Fruit fly (Drosophila melanogaster) whole organism, embryonic: ENCODE results near the gene TfIIA-S.

Source experiments
- Bteb2 ChIP-seq: fragments of 200-800 bp; sonication (Bioruptor generic); optimal IDR thresholded peaks from 2 replicates; lab custom pipeline; 2016; ENCODE audit warnings: missing biosample characterization, missing genetic modification characterization
- CG13424 ChIP-seq: fragments of 200-800 bp; sonication (Bioruptor generic); optimal IDR thresholded peaks from 2 replicates; lab custom pipeline; 2019; ENCODE audit warnings: missing biosample characterization, mild to moderate bottlenecking, missing genetic modification characterization, moderate library complexity
- CG15514 ChIP-seq: fragments of 200-800 bp; sonication (Bioruptor generic); optimal IDR thresholded peaks from 3 replicates; lab custom pipeline; 2017; ENCODE audit warnings: missing biosample characterization, missing genetic modification characterization, mild to moderate bottlenecking, moderate library complexity, missing genetic modification reagents
- CG15601 ChIP-seq: fragments of 200-800 bp; sonication (Bioruptor generic); optimal IDR thresholded peaks from 3 replicates; lab custom pipeline; 2019; ENCODE audit warnings: missing biosample characterization, mild to moderate bottlenecking, missing genetic modification characterization, moderate library complexity
- CG1603 ChIP-seq: fragments of 200-800 bp; sonication (Bioruptor generic); optimal IDR thresholded peaks from 2 replicates; lab custom pipeline; 2019; ENCODE audit warnings: missing biosample characterization, mild to moderate bottlenecking, missing genetic modification characterization, moderate library complexity
- CG16813 ChIP-seq: fragments of 200-800 bp; sonication (Bioruptor generic); IDR thresholded peaks from 3 replicates; pipeline ENCODE4 v1.3.6; 2022; ENCODE audit warnings: missing biosample characterization, missing genetic modification characterization; ENCODE audit not compliant: partially characterized antibody
- CG17186 ChIP-seq: fragments of 200-800 bp; sonication (Bioruptor generic); optimal IDR thresholded peaks from 3 replicates; lab custom pipeline; 2017; ENCODE audit warnings: missing biosample characterization, missing genetic modification reagents, missing genetic modification characterization
- CG17829 ChIP-seq: fragments of 200-800 bp; optimal IDR thresholded peaks from 2 replicates; lab custom pipeline; 2019; ENCODE audit warnings: missing biosample characterization, mild to moderate bottlenecking, missing genetic modification characterization, moderate library complexity
- CG18262 ChIP-seq: fragments of 200-800 bp; optimal IDR thresholded peaks from 3 replicates; lab custom pipeline; 2019; ENCODE audit warnings: missing biosample characterization, mild to moderate bottlenecking, missing genetic modification characterization, moderate library complexity
- CG18764 ChIP-seq: fragments of 200-800 bp; sonication (Bioruptor generic); optimal IDR thresholded peaks from 3 replicates; lab custom pipeline; 2016; ENCODE audit warnings: missing biosample characterization, missing genetic modification characterization
- CG2116 ChIP-seq: fragments of 200-800 bp; sonication (Bioruptor generic); optimal IDR thresholded peaks from 3 replicates; lab custom pipeline; 2018; ENCODE audit warnings: missing biosample characterization, mild to moderate bottlenecking, missing genetic modification characterization
- CG2120 ChIP-seq: fragments of 200-800 bp; sonication (Bioruptor generic); optimal IDR thresholded peaks from 3 replicates; lab custom pipeline; 2016; ENCODE audit warnings: missing biosample characterization, missing genetic modification characterization
- CG2129 ChIP-seq: fragments of 200-800 bp; sonication (Bioruptor generic); IDR thresholded peaks from 2 replicates; pipeline ENCODE4 v1.3.6; 2022; ENCODE audit warnings: missing biosample characterization, missing genetic modification characterization; ENCODE audit not compliant: partially characterized antibody
- CG30403 ChIP-seq: fragments of 200-800 bp; sonication (Bioruptor generic); optimal IDR thresholded peaks from 3 replicates; lab custom pipeline; 2016; ENCODE audit warnings: missing biosample characterization, missing genetic modification characterization
- CG33213 ChIP-seq: fragments of 200-800 bp; sonication (Bioruptor generic); optimal IDR thresholded peaks from 3 replicates; lab custom pipeline; 2016; ENCODE audit warnings: missing biosample characterization, missing genetic modification characterization
- CG34422 ChIP-seq: fragments of 200-800 bp; sonication (Bioruptor generic); IDR thresholded peaks from 3 replicates; pipeline ENCODE4 v1.3.6; 2022; ENCODE audit warnings: missing biosample characterization, missing genetic modification characterization
- CG4820 ChIP-seq: fragments of 200-800 bp; sonication (Bioruptor generic); optimal IDR thresholded peaks from 3 replicates; lab custom pipeline; 2016; ENCODE audit warnings: missing biosample characterization, missing genetic modification characterization
- CG6683 ChIP-seq: fragments of 200-800 bp; sonication (Bioruptor generic); optimal IDR thresholded peaks from 2 replicates; lab custom pipeline; 2017; ENCODE audit warnings: missing biosample characterization, mild to moderate bottlenecking, missing genetic modification characterization, missing genetic modification reagents
- CG7556 ChIP-seq: fragments of 200-800 bp; sonication (Bioruptor generic); optimal IDR thresholded peaks from 2 replicates; lab custom pipeline; 2017; ENCODE audit warnings: missing biosample characterization, mild to moderate bottlenecking, missing genetic modification characterization
- CG7786 ChIP-seq: fragments of 200-800 bp; sonication (Bioruptor generic); optimal IDR thresholded peaks from 2 replicates; lab custom pipeline; 2016; ENCODE audit warnings: missing biosample characterization, missing genetic modification characterization
- Camta ChIP-seq: fragments of 200-800 bp; sonication (Bioruptor generic); optimal IDR thresholded peaks from 2 replicates; lab custom pipeline; 2016; ENCODE audit warnings: missing biosample characterization, missing genetic modification characterization
- D19A ChIP-seq: fragments of 200-800 bp; optimal IDR thresholded peaks from 3 replicates; lab custom pipeline; 2019; ENCODE audit warnings: missing biosample characterization, mild to moderate bottlenecking, missing genetic modification characterization, moderate library complexity
- Dp ChIP-seq: fragments of 200-800 bp; sonication (Bioruptor generic); optimal IDR thresholded peaks from 2 replicates; lab custom pipeline; 2018; ENCODE audit warnings: missing biosample characterization, mild to moderate bottlenecking, missing genetic modification characterization, moderate library complexity
- HLH54F ChIP-seq: fragments of 200-800 bp; sonication (Bioruptor generic); optimal IDR thresholded peaks from 3 replicates; lab custom pipeline; 2016; ENCODE audit warnings: missing biosample characterization, missing genetic modification characterization
- HmgD ChIP-seq: fragments of 200-800 bp; sonication (Bioruptor generic); optimal IDR thresholded peaks from 3 replicates; lab custom pipeline; 2016; ENCODE audit warnings: missing biosample characterization, missing genetic modification characterization
- Hsf ChIP-seq: fragments of 200-800 bp; sonication (Bioruptor generic); optimal IDR thresholded peaks from 3 replicates; lab custom pipeline; 2016; ENCODE audit warnings: missing biosample characterization, missing genetic modification characterization
- MESR4 ChIP-seq: fragments of 200-800 bp; sonication (Bioruptor generic); optimal IDR thresholded peaks from 2 replicates; lab custom pipeline; 2018; ENCODE audit warnings: missing biosample characterization, mild to moderate bottlenecking, missing genetic modification characterization, moderate library complexity
- Mad ChIP-seq: fragments of 200-800 bp; sonication (Bioruptor generic); optimal IDR thresholded peaks from 2 replicates; lab custom pipeline; 2016; ENCODE audit warnings: missing biosample characterization, missing genetic modification characterization
- Max ChIP-seq: fragments of 200-800 bp; sonication (Bioruptor generic); optimal IDR thresholded peaks from 2 replicates; lab custom pipeline; 2016; ENCODE audit warnings: missing biosample characterization, mild to moderate bottlenecking, missing genetic modification characterization
- Med ChIP-seq: fragments of 200-800 bp; sonication (Bioruptor generic); peaks from one replicate; lab custom pipeline; 2016; ENCODE audit warnings: missing biosample characterization, missing genetic modification characterization, mild to moderate bottlenecking, inconsistent platforms, moderate library complexity
- Myb ChIP-seq: fragments of 200-800 bp; sonication (Bioruptor generic); optimal IDR thresholded peaks from 2 replicates; lab custom pipeline; 2016; ENCODE audit warnings: missing biosample characterization, missing genetic modification characterization
- Nf-YC ChIP-seq: fragments of 200-800 bp; optimal IDR thresholded peaks from 3 replicates; lab custom pipeline; 2019; ENCODE audit warnings: missing biosample characterization, mild to moderate bottlenecking, missing genetic modification characterization, moderate library complexity
- PHDP ChIP-seq: fragments of 200-800 bp; sonication (Bioruptor generic); optimal IDR thresholded peaks from 3 replicates; lab custom pipeline; 2018; ENCODE audit warnings: missing biosample characterization, mild to moderate bottlenecking, missing genetic modification characterization, moderate library complexity
- Sry-δ ChIP-seq: fragments of 200-800 bp; sonication (Bioruptor generic); optimal IDR thresholded peaks from 2 replicates; lab custom pipeline; 2016; ENCODE audit warnings: missing biosample characterization, missing genetic modification characterization
- YL-1 ChIP-seq: fragments of 200-800 bp; sonication (Bioruptor generic); optimal IDR thresholded peaks from 3 replicates; lab custom pipeline; 2017; ENCODE audit warnings: missing biosample characterization, mild to moderate bottlenecking, missing genetic modification characterization
- bab2 ChIP-seq: fragments of 200-800 bp; sonication (Bioruptor generic); optimal IDR thresholded peaks from 2 replicates; lab custom pipeline; 2016; ENCODE audit warnings: missing biosample characterization, missing genetic modification characterization
- br ChIP-seq: fragments of >200 bp; optimal IDR thresholded peaks from 2 replicates; lab custom pipeline; 2017
- bsh ChIP-seq, 2 experiments: fragments of 200-800 bp; sonication (Bioruptor generic); optimal IDR thresholded peaks; 2 replicates each; lab custom pipeline; 2017 to 2018; ENCODE audit warnings: mild to moderate bottlenecking in 2 of 2, missing biosample characterization in 2 of 2, missing genetic modification characterization in 2 of 2, moderate library complexity in 1 of 2
- chinmo ChIP-seq: fragments of 200-800 bp; sonication (Bioruptor generic); IDR thresholded peaks from 4 replicates; pipeline ENCODE4 v1.3.6; 2022; ENCODE audit warnings: missing biosample characterization, missing genetic modification characterization; ENCODE audit not compliant: partially characterized antibody
- exex ChIP-seq: fragments of 200-800 bp; sonication (Bioruptor generic); optimal IDR thresholded peaks from 4 replicates; lab custom pipeline; 2018; ENCODE audit warnings: missing biosample characterization, mild to moderate bottlenecking, missing genetic modification characterization, moderate library complexity
- gcm ChIP-seq: fragments of 200-800 bp; sonication (Bioruptor generic); optimal IDR thresholded peaks from 2 replicates; lab custom pipeline; 2019; ENCODE audit warnings: missing biosample characterization, mild to moderate bottlenecking, missing genetic modification characterization, moderate library complexity
- gem ChIP-seq: fragments of 200-800 bp; sonication (Bioruptor generic); optimal IDR thresholded peaks from 2 replicates; lab custom pipeline; 2019; ENCODE audit warnings: missing biosample characterization, mild to moderate bottlenecking, missing genetic modification characterization, moderate library complexity
- inv ChIP-seq: fragments of 200-800 bp; sonication (Bioruptor generic); IDR thresholded peaks from 2 replicates; pipeline ENCODE4 v1.3.6; 2022; ENCODE audit warnings: missing biosample characterization, missing genetic modification characterization; ENCODE audit not compliant: partially characterized antibody
- lilli ChIP-seq: fragments of 200-800 bp; sonication (Bioruptor generic); optimal IDR thresholded peaks from 3 replicates; lab custom pipeline; 2016; ENCODE audit warnings: missing biosample characterization, missing genetic modification characterization
- nerfin-1 ChIP-seq: fragments of 200-800 bp; sonication (Bioruptor generic); optimal IDR thresholded peaks from 3 replicates; lab custom pipeline; 2019; ENCODE audit warnings: missing biosample characterization, mild to moderate bottlenecking, missing genetic modification characterization, moderate library complexity
- nmo ChIP-seq: fragments of 200-800 bp; sonication (Bioruptor generic); optimal IDR thresholded peaks from 2 replicates; lab custom pipeline; 2018; ENCODE audit warnings: missing biosample characterization, mild to moderate bottlenecking, missing genetic modification characterization, moderate library complexity
- sd ChIP-seq: fragments of 200-800 bp; sonication (Bioruptor generic); optimal IDR thresholded peaks from 3 replicates; lab custom pipeline; 2018; ENCODE audit warnings: missing biosample characterization, mild to moderate bottlenecking, missing genetic modification characterization, moderate library complexity
- sug ChIP-seq: fragments of 200-800 bp; optimal IDR thresholded peaks from 2 replicates; lab custom pipeline; 2019; ENCODE audit warnings: missing biosample characterization, mild to moderate bottlenecking, missing genetic modification characterization, moderate library complexity
- tx ChIP-seq: fragments of 200-800 bp; sonication (Bioruptor generic); optimal IDR thresholded peaks from 2 replicates; lab custom pipeline; 2016; ENCODE audit warnings: missing biosample characterization, missing genetic modification characterization

The TfIIA-S gene

DNA sequence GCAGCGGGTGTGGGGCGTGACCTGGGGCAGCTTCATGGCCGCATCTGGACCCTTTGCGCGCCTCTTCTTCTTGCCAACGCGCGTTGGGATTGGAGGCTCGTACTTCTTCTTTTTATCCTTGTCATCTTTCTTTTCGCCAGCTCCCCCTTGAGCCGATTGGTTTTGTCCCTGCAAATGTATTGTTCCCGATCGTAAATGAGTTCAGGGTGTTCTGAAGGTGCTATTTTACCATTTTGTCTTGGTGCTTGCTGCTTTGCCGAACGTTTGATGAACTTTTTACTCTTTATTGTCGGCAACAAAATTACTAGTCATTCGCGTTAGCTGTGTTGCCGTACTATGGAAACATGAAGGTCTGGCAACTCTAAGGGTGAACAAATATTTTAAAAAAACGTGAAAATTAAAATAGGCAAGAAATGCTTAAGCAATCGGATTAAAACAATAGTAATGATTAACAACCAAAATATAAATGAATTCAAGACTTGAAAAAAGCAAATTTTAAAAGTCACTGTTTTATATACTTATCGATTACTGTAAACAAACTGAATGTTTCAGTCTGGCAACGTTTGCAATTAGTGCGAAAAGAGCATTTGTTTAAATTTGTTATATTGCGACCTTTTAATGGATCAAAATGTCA is 40.4 kb upstream of the TfIIA-S start, which contains the start of the genes Rpt2 and CG13599 (continued):
- TF ChIP-seq PHDP (tag; lab: Kevin White, UChicago): peak; percentile 15
- TF ChIP-seq gem: peak; percentile 43
- TF ChIP-seq HLH54F (GFP tag; lab: Kevin White, UChicago): peak; percentile 12
- peak; percentile 34 for TF ChIP-seq lilli (GFP tag; lab: Kevin White, UChicago)
- TF ChIP-seq CG30403: peak; percentile 50
- TF ChIP-seq CG7556 (GFP tag; lab: Kevin White, UChicago): no peak
- peak; percentile 11 for TF ChIP-seq gcm (GFP tag; lab: Kevin White, UChicago)
- peak; percentile 33 for TF ChIP-seq CG13424 (tag; lab: Kevin White, UChicago)
- peak; percentile 24 for TF ChIP-seq CG18262 (tag; lab: Kevin White, UChicago)
- peak; percentile 6 for TF ChIP-seq exex (tag; lab: Kevin White, UChicago)
- TF ChIP-seq CG1603 (tag; lab: Kevin White, UChicago): peak; percentile 26
- TF ChIP-seq nerfin-1 (tag; lab: Kevin White, UChicago): peak; percentile 5
- TF ChIP-seq D19A (tag; lab: Kevin White, UChicago): peak; percentile 20
- TF ChIP-seq MESR4 (GFP tag; lab: Kevin White, UChicago): peak; percentile 81
- TF ChIP-seq CG4820: no peak
- TF ChIP-seq nmo (GFP tag; lab: Kevin White, UChicago): peak; percentile 60
- TF ChIP-seq Sry-δ (GFP tag; lab: Kevin White, UChicago): peak; percentile 75
- TF ChIP-seq HmgD (GFP tag; lab: Kevin White, UChicago): peak; percentile 22
- peak; percentile 56; the same call in 1 of the 3 replicates for TF ChIP-seq CG34422
- TF ChIP-seq Med (GFP tag; lab: Kevin White, UChicago): peak; percentile 78
- no peak for TF ChIP-seq bsh (GFP tag; optimal IDR thresholded peaks at IDR 0.05; lab: Kevin White, UChicago)
- peak; percentile 19 for TF ChIP-seq sug (tag; lab: Kevin White, UChicago)
- TF ChIP-seq Camta (GFP tag; lab: Kevin White, UChicago): peak; percentile 15
- no peak for TF ChIP-seq CG2129 (GFP tag; lab: Robert Waterston, UW)
- peak; percentile 69 for TF ChIP-seq CG17186
- peak; percentile 44 for TF ChIP-seq CG2120 (GFP tag; lab: Kevin White, UChicago)
- peak; percentile 33 for TF ChIP-seq CG33213 (GFP tag; lab: Kevin White, UChicago)
- TF ChIP-seq Bteb2 (GFP tag; lab: Kevin White, UChicago): peak; percentile 10
- peak; percentile 64 for TF ChIP-seq Myb (GFP tag; lab: Kevin White, UChicago)
- TF ChIP-seq Nf-YC (tag; lab: Kevin White, UChicago): peak; percentile 24
- TF ChIP-seq chinmo (GFP tag; lab: Robert Waterston, UW): 0 out of 4 replicates have a peak, but pooled peaks have one; percentile 14
- no peak for TF ChIP-seq CG18764 (GFP tag; lab: Kevin White, UChicago)
- TF ChIP-seq CG15601 (tag; lab: Kevin White, UChicago): peak; percentile 48
- peak; percentile 76 for TF ChIP-seq CG2116
- peak; percentile 28 for TF ChIP-seq CG17829 (tag; lab: Kevin White, UChicago)
- peak; percentile 32 for TF ChIP-seq Max (GFP tag; lab: Kevin White, UChicago)
- no peak for TF ChIP-seq br (lab: Kevin White, UChicago)
- TF ChIP-seq inv (GFP tag; lab: Robert Waterston, UW): 0 out of 2 replicates have a peak, but pooled peaks have one; percentile 23
- no peak for TF ChIP-seq CG6683 (GFP tag; lab: Kevin White, UChicago)
- TF ChIP-seq Dp (GFP tag; lab: Kevin White, UChicago): peak; percentile 85
- peak; percentile 6 for TF ChIP-seq bab2
- TF ChIP-seq sd: peak; percentile 10
- peak; percentile 14 for TF ChIP-seq Mad
- TF ChIP-seq CG15514 (GFP tag; lab: Kevin White, UChicago): peak; percentile 50
- TF ChIP-seq Hsf (GFP tag; lab: Kevin White, UChicago): peak; percentile 28
- no peak for TF ChIP-seq CG7786
- TF ChIP-seq tx (GFP tag; lab: Kevin White, UChicago): no peak
- peak; percentile 59 for TF ChIP-seq CG16813 (GFP tag; lab: Robert Waterston, UW)
- TF ChIP-seq YL-1: peak; percentile 88
